Worm (Caenorhabditis elegans): ENCODE measurements around the gene Y24D9B.1.

Y24D9B.1 gene

DNA sequence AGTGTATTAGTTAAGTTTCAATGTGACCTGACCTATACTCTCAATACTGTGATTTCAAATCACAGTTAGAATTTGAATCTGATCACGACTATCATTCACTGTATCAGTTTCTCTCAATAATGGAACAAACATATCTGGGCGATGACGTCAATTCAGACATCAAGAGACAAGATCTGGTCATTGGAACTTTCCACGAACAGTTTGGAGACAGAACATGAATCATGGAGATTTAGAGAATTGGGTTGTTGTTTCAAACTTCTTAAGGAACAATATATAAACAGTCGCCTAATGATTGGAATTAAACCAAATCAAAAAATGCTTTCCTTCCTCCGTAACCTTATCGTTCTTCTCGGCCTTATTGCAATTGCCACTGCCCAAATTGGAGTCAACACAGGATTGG lies 26.0 kb upstream of the Y24D9B.1 start, which contains the start of gene F15E6.4:
TSS of gene F15E6.4 (plus strand) at position 301 of the 400 bp plus-strand sequence.
- TF ChIP-seq flt-1 (GFP tag; IDR thresholded peaks at IDR 0.05) (no peak), med-1 (GFP tag; optimal IDR thresholded peaks at IDR 0.05; ENCODE audit: insufficient read depth) (no peak), cog-1 (tag; optimal IDR thresholded peaks at IDR 0.05) (no peak), T22C8.4 (GFP tag; IDR thresholded peaks at IDR 0.05) (no peak), klf-2 (GFP tag; conservative IDR thresholded peaks at IDR 0.05) (no peak), ztf-23 (GFP tag; IDR thresholded peaks at IDR 0.05) (no peak), ztf-29 (GFP tag; IDR thresholded peaks at IDR 0.05) (no peak), ref-1 (GFP tag; conservative IDR thresholded peaks at IDR 0.05) (no peak), tab-1 (GFP tag; IDR thresholded peaks at IDR 0.05) (no peak)

DNA sequence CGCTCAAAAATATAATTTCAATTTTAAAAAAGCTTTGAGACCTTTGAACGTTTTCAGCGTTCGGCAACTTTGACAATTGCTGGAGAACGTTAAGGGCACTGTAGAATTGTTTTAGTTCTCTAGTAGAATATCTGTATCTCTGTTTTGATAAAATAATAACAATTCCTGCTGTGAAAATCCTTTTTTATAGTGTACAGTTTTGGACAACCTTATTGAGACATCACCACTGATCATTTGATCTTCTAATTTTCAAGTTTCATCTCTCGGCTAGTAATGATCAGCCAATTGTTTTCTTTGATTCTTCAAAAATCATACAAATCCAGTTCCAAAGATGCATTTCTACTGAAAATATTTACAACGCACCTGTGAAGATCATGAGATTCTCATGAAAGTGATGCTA lies 24.6 kb upstream of the Y24D9B.1 start, which contains the start of gene F15E6.10:
TSS of gene F15E6.10 (plus strand) at position 301 of the 400 bp plus-strand sequence.
- no peak for TF ChIP-seq tab-1 (GFP tag; IDR thresholded peaks at IDR 0.05)
- no peak for TF ChIP-seq cog-1 (tag; optimal IDR thresholded peaks at IDR 0.05)
- TF ChIP-seq ztf-23 (GFP tag; IDR thresholded peaks at IDR 0.05), result no peak
- TF ChIP-seq klf-2 (GFP tag; conservative IDR thresholded peaks at IDR 0.05), result no peak

DNA sequence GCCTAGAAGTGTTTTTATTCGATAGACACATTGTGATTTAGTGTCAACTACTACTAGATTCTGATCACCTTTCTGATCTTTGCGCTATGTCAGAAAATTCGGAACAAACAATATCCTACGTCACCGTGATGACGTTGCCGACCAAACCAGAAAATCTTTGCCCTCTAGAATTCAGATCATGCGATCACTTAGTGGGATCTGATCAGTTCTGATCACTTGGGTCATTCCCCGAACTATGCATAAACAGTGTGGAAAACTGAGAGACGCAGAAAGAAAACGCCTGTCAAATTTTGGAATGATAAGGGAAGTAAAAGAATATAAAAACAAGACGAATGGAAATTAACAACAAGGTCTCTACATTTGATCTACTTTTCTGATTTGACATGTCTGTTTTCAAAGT lies 22.6 kb upstream of the Y24D9B.1 start, which contains the start of gene F15E6.3:
TSS of gene F15E6.3 (plus strand) at position 344 of the 400 bp plus-strand sequence.
- no peak for TF ChIP-seq T22C8.4 (GFP tag; IDR thresholded peaks at IDR 0.05)
- no peak for TF ChIP-seq ztf-23 (GFP tag; IDR thresholded peaks at IDR 0.05)
- no peak for TF ChIP-seq med-1 (GFP tag; optimal IDR thresholded peaks at IDR 0.05; ENCODE audit: insufficient read depth)
- no peak for TF ChIP-seq cog-1 (tag; optimal IDR thresholded peaks at IDR 0.05)
- TF ChIP-seq flt-1 (GFP tag; IDR thresholded peaks at IDR 0.05), result no peak
- TF ChIP-seq klf-2 (GFP tag; conservative IDR thresholded peaks at IDR 0.05), result no peak
- TF ChIP-seq tab-1 (GFP tag; IDR thresholded peaks at IDR 0.05), result no peak
- TF ChIP-seq ztf-29 (GFP tag; IDR thresholded peaks at IDR 0.05), result no peak
- no peak for TF ChIP-seq ref-1 (GFP tag; conservative IDR thresholded peaks at IDR 0.05)

DNA sequence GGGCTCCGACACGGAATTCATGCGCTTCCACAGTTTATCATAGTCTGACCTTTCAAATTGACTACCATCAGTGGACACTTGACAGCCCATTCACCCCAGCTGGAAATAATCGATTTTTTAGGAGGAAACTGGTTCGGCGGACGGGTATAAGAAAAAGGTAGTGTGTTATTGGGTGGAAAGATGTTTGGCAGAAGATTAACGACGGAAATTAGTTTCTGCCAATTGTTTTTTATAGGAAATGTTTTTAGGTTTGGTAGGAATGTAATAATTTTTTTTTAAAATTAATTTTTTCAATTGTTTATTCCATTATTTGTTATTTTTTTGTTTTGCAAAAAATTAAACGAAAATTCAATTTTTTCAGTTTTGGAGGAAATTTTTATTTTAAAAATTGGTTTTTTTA lies 18.2 kb upstream of the Y24D9B.1 start, which contains the start of gene F15E6.9:
TSS of gene F15E6.9 (minus strand) at position 101 of the 400 bp plus-strand sequence.
- TF ChIP-seq med-1 (GFP tag; optimal IDR thresholded peaks at IDR 0.05; ENCODE audit: insufficient read depth) (no peak), ztf-23 (GFP tag; IDR thresholded peaks at IDR 0.05) (no peak), cog-1 (tag; optimal IDR thresholded peaks at IDR 0.05) (no peak), ref-1 (GFP tag; conservative IDR thresholded peaks at IDR 0.05) (no peak), tab-1 (GFP tag; IDR thresholded peaks at IDR 0.05) (no peak), ztf-29 (GFP tag; IDR thresholded peaks at IDR 0.05) (no peak), flt-1 (GFP tag; IDR thresholded peaks at IDR 0.05) (no peak), klf-2 (GFP tag; conservative IDR thresholded peaks at IDR 0.05) (no peak), T22C8.4 (GFP tag; IDR thresholded peaks at IDR 0.05) (no peak)

DNA sequence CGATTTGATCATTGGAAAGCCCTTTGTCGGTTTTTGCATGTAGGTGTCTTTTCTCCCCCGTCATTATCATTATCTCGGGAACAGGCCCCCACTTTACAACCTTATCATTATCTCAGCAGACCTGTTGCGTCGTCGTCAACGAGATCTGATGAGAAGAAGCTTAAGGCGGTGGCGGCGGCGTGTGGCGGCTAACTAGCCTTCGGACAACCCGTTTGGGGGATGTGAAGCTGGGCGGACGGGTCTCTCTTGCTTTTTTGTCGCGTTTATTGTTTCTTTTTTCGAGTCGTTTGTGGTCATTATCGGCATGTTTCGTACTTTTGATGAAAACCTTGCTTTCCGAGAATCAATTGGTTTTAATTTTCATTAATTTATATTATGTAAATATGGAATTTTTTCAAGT lies 17.2 kb upstream of the Y24D9B.1 start:
- no peak for TF ChIP-seq cog-1 (tag; optimal IDR thresholded peaks at IDR 0.05)
- no peak for TF ChIP-seq tab-1 (GFP tag; IDR thresholded peaks at IDR 0.05)
- no peak for TF ChIP-seq med-1 (GFP tag; optimal IDR thresholded peaks at IDR 0.05; ENCODE audit: insufficient read depth)
- TF ChIP-seq T22C8.4 (GFP tag; IDR thresholded peaks at IDR 0.05), result no peak
- TF ChIP-seq klf-2 (GFP tag; conservative IDR thresholded peaks at IDR 0.05), result no peak
- TF ChIP-seq ref-1 (GFP tag; conservative IDR thresholded peaks at IDR 0.05), result no peak
- no peak for TF ChIP-seq flt-1 (GFP tag; IDR thresholded peaks at IDR 0.05)
- TF ChIP-seq ztf-29 (GFP tag; IDR thresholded peaks at IDR 0.05), result no peak
- no peak for TF ChIP-seq ztf-23 (GFP tag; IDR thresholded peaks at IDR 0.05)

DNA sequence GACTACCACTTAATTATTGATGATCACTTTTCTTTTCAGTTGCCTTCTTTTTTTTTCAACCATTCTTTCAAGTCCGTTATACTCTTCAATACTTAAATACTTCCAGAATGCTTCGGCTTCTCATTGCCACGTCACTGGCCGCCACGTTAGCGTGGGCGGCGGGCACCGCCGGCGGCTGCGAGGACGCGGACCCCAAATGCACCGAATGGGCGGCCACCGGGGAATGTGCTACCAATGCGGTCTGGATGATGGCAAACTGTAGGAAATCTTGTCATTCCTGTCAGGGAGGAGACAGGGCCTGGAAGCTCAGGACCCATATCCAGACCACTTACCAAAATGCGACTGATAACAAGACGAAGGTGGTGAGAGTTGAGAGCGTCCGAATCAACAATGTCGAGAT lies 16.0 kb upstream of the Y24D9B.1 start, which contains the start of gene lgc-22:
TSS of gene lgc-22 (plus strand) at position 105 of the 400 bp plus-strand sequence.
- TF ChIP-seq klf-2 (GFP tag; conservative IDR thresholded peaks at IDR 0.05) (no peak), tab-1 (GFP tag; IDR thresholded peaks at IDR 0.05) (peak; percentile 41; the same call in 1 of the 2 replicates)

DNA sequence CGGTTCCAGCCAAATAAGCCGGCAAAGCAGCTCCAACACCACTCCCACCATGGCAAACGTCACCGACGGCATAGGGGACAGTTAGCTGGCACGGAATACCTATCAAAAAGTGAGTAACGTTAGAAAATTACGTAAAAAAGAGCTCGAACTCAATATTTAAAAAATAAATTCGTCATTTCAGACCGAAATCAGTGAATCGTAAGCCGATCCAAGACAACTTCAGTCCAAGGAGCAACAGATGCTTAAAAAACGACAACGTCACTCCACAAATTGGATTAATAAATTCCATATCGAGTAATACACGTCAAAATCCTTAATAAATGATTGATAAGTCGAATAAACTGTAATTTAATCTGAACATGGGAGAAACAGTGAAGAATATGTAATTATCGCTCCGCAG lies 10.8 kb upstream of the Y24D9B.1 start:
- TF ChIP-seq cog-1 (tag; optimal IDR thresholded peaks at IDR 0.05) (no peak), T22C8.4 (GFP tag; IDR thresholded peaks at IDR 0.05) (no peak), ref-1 (GFP tag; conservative IDR thresholded peaks at IDR 0.05) (no peak), ztf-23 (GFP tag; IDR thresholded peaks at IDR 0.05) (no peak), flt-1 (GFP tag; IDR thresholded peaks at IDR 0.05) (no peak), med-1 (GFP tag; optimal IDR thresholded peaks at IDR 0.05; ENCODE audit: insufficient read depth) (no peak), klf-2 (GFP tag; conservative IDR thresholded peaks at IDR 0.05) (no peak), tab-1 (GFP tag; IDR thresholded peaks at IDR 0.05) (no peak), ztf-29 (GFP tag; IDR thresholded peaks at IDR 0.05) (no peak)

DNA sequence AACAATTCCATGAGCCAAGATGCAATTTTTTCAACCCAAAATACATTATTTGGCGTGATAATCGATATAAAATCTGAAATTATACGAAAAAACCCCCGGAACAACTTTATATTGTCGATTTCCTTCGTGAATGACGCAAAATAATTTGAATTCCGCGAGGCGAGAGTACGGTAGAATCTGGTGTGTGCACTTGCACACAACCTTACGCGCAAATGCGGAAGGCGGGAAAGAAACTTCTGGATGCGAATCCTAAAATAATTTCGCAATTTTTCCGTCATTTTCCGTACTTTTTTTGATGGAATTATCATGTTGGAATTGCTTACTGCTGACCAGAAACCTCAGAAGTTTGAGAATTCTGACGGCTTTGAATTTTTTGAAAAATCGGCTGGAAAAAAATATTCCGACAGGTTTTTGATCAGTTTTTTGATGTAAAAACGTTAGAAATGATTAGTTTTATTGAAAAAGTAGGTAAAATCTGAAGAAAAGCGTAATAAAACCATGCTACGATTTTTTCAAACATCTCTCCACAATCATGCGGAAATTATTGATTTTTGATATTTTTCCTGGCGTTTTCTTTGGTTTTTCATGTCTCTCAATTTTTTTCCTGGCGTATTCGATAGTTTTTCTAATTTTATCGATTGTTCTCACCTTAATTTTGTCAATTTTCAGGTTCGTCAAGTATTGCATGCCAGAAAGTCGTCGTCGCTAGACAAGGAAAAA lies 9.8 kb upstream of the Y24D9B.1 start, which contains the start of gene set-9:
TSS of gene set-9 (plus strand) at position 670 of the 720 bp plus-strand sequence.
- TF ChIP-seq ztf-23 (GFP tag; IDR thresholded peaks at IDR 0.05), result no peak
- no peak for TF ChIP-seq med-1 (GFP tag; optimal IDR thresholded peaks at IDR 0.05; ENCODE audit: insufficient read depth)
- TF ChIP-seq klf-2 (GFP tag; conservative IDR thresholded peaks at IDR 0.05), result no peak
- no peak for TF ChIP-seq ztf-29 (GFP tag; IDR thresholded peaks at IDR 0.05)
- TF ChIP-seq cog-1 (tag; optimal IDR thresholded peaks at IDR 0.05), result no peak
- TF ChIP-seq tab-1 (GFP tag; IDR thresholded peaks at IDR 0.05), result no peak
- no peak for TF ChIP-seq T22C8.4 (GFP tag; IDR thresholded peaks at IDR 0.05)
- no peak for TF ChIP-seq ref-1 (GFP tag; conservative IDR thresholded peaks at IDR 0.05)
- no peak for TF ChIP-seq flt-1 (GFP tag; IDR thresholded peaks at IDR 0.05)

DNA sequence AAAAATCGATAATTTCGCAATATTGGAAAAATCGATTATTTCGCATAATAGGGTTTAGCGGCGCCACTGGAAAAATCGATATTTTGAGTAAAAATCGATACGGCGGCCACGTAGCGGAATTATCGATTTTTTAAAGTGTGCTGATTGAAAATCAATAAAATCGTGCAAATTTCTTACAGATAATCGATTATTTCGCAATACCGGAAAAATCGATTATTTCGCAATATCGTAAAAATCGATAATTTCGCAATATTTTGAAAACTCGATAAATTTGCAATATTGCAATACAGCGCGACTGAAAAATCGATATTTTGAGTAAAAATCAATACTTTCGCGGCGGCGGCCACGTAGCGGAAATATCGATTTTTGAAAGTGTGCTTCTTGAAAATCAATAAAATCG lies 480 bp downstream of the Y24D9B.1 start:
- TF ChIP-seq ref-1 (GFP tag; conservative IDR thresholded peaks at IDR 0.05), result no peak
- peak; percentile 79 for TF ChIP-seq T22C8.4 (GFP tag; IDR thresholded peaks at IDR 0.05)

DNA sequence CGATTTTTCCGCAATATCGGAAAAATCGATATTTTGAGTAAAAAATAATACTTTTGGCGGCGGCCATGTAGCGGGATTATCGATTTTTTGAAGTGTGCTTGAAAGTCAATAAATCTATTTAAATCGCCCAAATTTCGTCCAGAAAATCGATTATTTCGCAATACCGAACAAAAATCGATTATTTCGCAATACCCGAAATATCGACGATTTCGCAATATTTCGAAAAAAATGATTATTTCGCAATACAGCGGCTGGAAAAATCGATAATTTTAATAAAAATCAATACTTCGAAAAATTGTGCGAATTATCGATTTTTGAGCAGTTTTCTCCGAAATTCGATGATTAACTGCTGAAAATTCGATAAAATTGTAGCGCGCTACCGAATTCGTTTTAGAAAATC lies 898 bp downstream of the Y24D9B.1 start:
- TF ChIP-seq ztf-23 (GFP tag; IDR thresholded peaks at IDR 0.05) (no peak), ztf-29 (GFP tag; IDR thresholded peaks at IDR 0.05) (no peak), tab-1 (GFP tag; IDR thresholded peaks at IDR 0.05) (no peak), flt-1 (GFP tag; IDR thresholded peaks at IDR 0.05) (no peak), ref-1 (GFP tag; conservative IDR thresholded peaks at IDR 0.05) (no peak), cog-1 (tag; optimal IDR thresholded peaks at IDR 0.05) (no peak), med-1 (GFP tag; optimal IDR thresholded peaks at IDR 0.05; ENCODE audit: insufficient read depth) (no peak), klf-2 (GFP tag; conservative IDR thresholded peaks at IDR 0.05) (no peak), T22C8.4 (GFP tag; IDR thresholded peaks at IDR 0.05) (no peak; the same call in 1 of the 2 replicates)

Measured in whole organism, midembryonic.